Fruit fly (Drosophila melanogaster) whole organism, embryonic: ENCODE results near the gene ph-p.

Experiments
- Abd-B ChIP-seq: fragments of 200-800 bp; sonication (Bioruptor generic); optimal IDR thresholded peaks from 2 replicates; lab custom pipeline; 2018; ENCODE audit warnings: missing biosample characterization, mild to moderate bottlenecking, missing genetic modification characterization, moderate library complexity
- B-H1 ChIP-seq: fragments of 200-800 bp; sonication (Bioruptor generic); IDR thresholded peaks from 3 replicates; pipeline ENCODE4 v1.3.6; 2022; ENCODE audit warnings: missing biosample characterization, missing genetic modification characterization
- CG11093 ChIP-seq: fragments of 200-800 bp; sonication (Bioruptor generic); IDR thresholded peaks from 3 replicates; pipeline ENCODE4 v1.3.6; 2022; ENCODE audit warnings: missing biosample characterization, missing genetic modification characterization
- CG11398 ChIP-seq: fragments of 200-800 bp; sonication (Bioruptor generic); optimal IDR thresholded peaks from 2 replicates; lab custom pipeline; 2016; ENCODE audit warnings: missing biosample characterization, missing genetic modification characterization
- CG11695 ChIP-seq: fragments of 200-800 bp; sonication (Bioruptor generic); IDR thresholded peaks from 3 replicates; pipeline ENCODE4 v1.3.6; 2022; ENCODE audit warnings: missing biosample characterization, missing genetic modification characterization
- CG12299 ChIP-seq: fragments of 200-800 bp; sonication (Bioruptor generic); optimal IDR thresholded peaks from 2 replicates; lab custom pipeline; 2018; ENCODE audit warnings: missing biosample characterization, mild to moderate bottlenecking, missing genetic modification characterization
- CG13123 ChIP-seq: fragments of 200-800 bp; sonication (Bioruptor generic); optimal IDR thresholded peaks from 2 replicates; lab custom pipeline; 2016; ENCODE audit warnings: missing biosample characterization, missing genetic modification characterization
- CG13624 ChIP-seq: fragments of 200-800 bp; sonication (Bioruptor generic); optimal IDR thresholded peaks from 2 replicates; lab custom pipeline; 2016; ENCODE audit warnings: missing biosample characterization, missing genetic modification characterization
- CG17359 ChIP-seq: fragments of 200-800 bp; sonication (Bioruptor generic); optimal IDR thresholded peaks from 3 replicates; lab custom pipeline; 2018; ENCODE audit warnings: missing biosample characterization, mild to moderate bottlenecking, missing genetic modification characterization, moderate library complexity
- CG17361 ChIP-seq: fragments of 200-800 bp; sonication (Bioruptor generic); IDR thresholded peaks from 3 replicates; pipeline ENCODE4 v1.3.6; 2022; ENCODE audit warnings: missing biosample characterization, missing genetic modification characterization
- CG2129 ChIP-seq: fragments of 200-800 bp; sonication (Bioruptor generic); IDR thresholded peaks from 2 replicates; pipeline ENCODE4 v1.3.6; 2022; ENCODE audit warnings: missing biosample characterization, missing genetic modification characterization; ENCODE audit not compliant: partially characterized antibody
- CG30020 ChIP-seq: fragments of 200-800 bp; optimal IDR thresholded peaks from 2 replicates; lab custom pipeline; 2019; ENCODE audit warnings: missing biosample characterization, mild to moderate bottlenecking, missing genetic modification characterization, moderate library complexity
- CG30431 ChIP-seq: fragments of 200-800 bp; sonication (Bioruptor generic); optimal IDR thresholded peaks from 2 replicates; lab custom pipeline; 2017; ENCODE audit warnings: missing biosample characterization, missing genetic modification characterization
- CG31224 ChIP-seq: fragments of 200-800 bp; sonication (Bioruptor generic); IDR thresholded peaks from 2 replicates; pipeline ENCODE4 v1.3.6; 2022; ENCODE audit warnings: missing biosample characterization, missing genetic modification characterization
- CG32532 ChIP-seq: fragments of 200-800 bp; sonication (Bioruptor generic); IDR thresholded peaks from 2 replicates; pipeline ENCODE4 v1.3.6; 2022; ENCODE audit warnings: missing biosample characterization, missing genetic modification characterization
- CG32767 ChIP-seq: fragments of 200-800 bp; sonication (Bioruptor generic); IDR thresholded peaks from 2 replicates; pipeline ENCODE4 v1.3.6; 2022; ENCODE audit warnings: missing biosample characterization, missing genetic modification characterization
- CG3407 ChIP-seq: fragments of 200-800 bp; sonication (Bioruptor generic); optimal IDR thresholded peaks from 2 replicates; lab custom pipeline; 2018; ENCODE audit warnings: missing biosample characterization, mild to moderate bottlenecking, missing genetic modification characterization
- CG34376 ChIP-seq: fragments of 200-800 bp; sonication (Bioruptor generic); optimal IDR thresholded peaks from 2 replicates; lab custom pipeline; 2018; ENCODE audit warnings: missing biosample characterization, mild to moderate bottlenecking, missing genetic modification characterization
- CG3995 ChIP-seq: fragments of 200-800 bp; sonication (Bioruptor generic); optimal IDR thresholded peaks from 3 replicates; lab custom pipeline; 2016; ENCODE audit warnings: missing biosample characterization, missing genetic modification characterization
- CG7928 ChIP-seq: fragments of 200-800 bp; sonication (Bioruptor generic); optimal IDR thresholded peaks from 2 replicates; lab custom pipeline; 2017; ENCODE audit warnings: missing biosample characterization, mild to moderate bottlenecking, missing genetic modification characterization
- CG8388 ChIP-seq: fragments of 200-800 bp; sonication (Bioruptor generic); optimal IDR thresholded peaks from 2 replicates; lab custom pipeline; 2019; ENCODE audit warnings: missing biosample characterization, mild to moderate bottlenecking, missing genetic modification characterization, moderate library complexity
- CG8924 ChIP-seq: fragments of 200-800 bp; optimal IDR thresholded peaks from 3 replicates; lab custom pipeline; 2019; ENCODE audit warnings: missing biosample characterization, mild to moderate bottlenecking, missing genetic modification characterization, moderate library complexity
- CG9876 ChIP-seq: fragments of 200-800 bp; sonication (Bioruptor generic); optimal IDR thresholded peaks from 2 replicates; lab custom pipeline; 2016; ENCODE audit warnings: missing biosample characterization, missing genetic modification characterization
- Dll ChIP-seq: fragments of 200-800 bp; sonication (Bioruptor generic); IDR thresholded peaks from 4 replicates; pipeline ENCODE4 v1.3.6; 2022; ENCODE audit warnings: missing biosample characterization, missing genetic modification characterization; ENCODE audit not compliant: partially characterized antibody
- Doc3 ChIP-seq: fragments of 200-800 bp; sonication (Bioruptor generic); IDR thresholded peaks from 3 replicates; pipeline ENCODE4 v1.3.6; 2022; ENCODE audit warnings: missing biosample characterization, missing genetic modification characterization; ENCODE audit not compliant: partially characterized antibody
- H2.0 ChIP-seq: fragments of 200-800 bp; sonication (Bioruptor generic); IDR thresholded peaks from 2 replicates; pipeline ENCODE4 v1.3.6; 2022; ENCODE audit warnings: missing biosample characterization, missing genetic modification characterization
- HHEX ChIP-seq: fragments of 200-800 bp; sonication (Bioruptor generic); optimal IDR thresholded peaks from 3 replicates; lab custom pipeline; 2017; ENCODE audit warnings: missing biosample characterization, mild to moderate bottlenecking, missing genetic modification characterization, missing genetic modification reagents
- Hr78 ChIP-seq, 2 experiments: fragments of 200-800 bp in 1 of 2; fragments of >200 bp in 1 of 2; sonication (Bioruptor generic) in 1 of 2; optimal IDR thresholded peaks; 2 replicates each; lab custom pipeline; 2017 to 2019; ENCODE audit warnings: missing biosample characterization in 2 of 2, missing genetic modification characterization in 2 of 2, mild to moderate bottlenecking in 1 of 2, moderate library complexity in 1 of 2
- Mad ChIP-seq: fragments of 200-800 bp; sonication (Bioruptor generic); optimal IDR thresholded peaks from 2 replicates; lab custom pipeline; 2016; ENCODE audit warnings: missing biosample characterization, missing genetic modification characterization
- Mrtf ChIP-seq: fragments of 200-800 bp; sonication (Bioruptor generic); IDR thresholded peaks from 3 replicates; pipeline ENCODE4 v1.3.6; 2022; ENCODE audit warnings: missing biosample characterization, missing genetic modification characterization
- Usf ChIP-seq: fragments of 200-800 bp; sonication (Bioruptor generic); optimal IDR thresholded peaks from 2 replicates; lab custom pipeline; 2017; ENCODE audit warnings: missing genotype, missing biosample characterization, missing genetic modification characterization
- al ChIP-seq: fragments of 200-800 bp; sonication (Bioruptor generic); IDR thresholded peaks from 2 replicates; pipeline ENCODE4 v1.3.6; 2022; ENCODE audit warnings: missing biosample characterization, missing genetic modification characterization
- bowl ChIP-seq: fragments of 200-800 bp; sonication (Bioruptor generic); IDR thresholded peaks from 2 replicates; pipeline ENCODE4 v1.3.6; 2022; ENCODE audit warnings: missing biosample characterization, missing genetic modification characterization
- ewg ChIP-seq: fragments of 200-800 bp; sonication (Bioruptor generic); optimal IDR thresholded peaks from 3 replicates; lab custom pipeline; 2017; ENCODE audit warnings: mild to moderate bottlenecking, missing biosample characterization, missing genetic modification reagents, missing genetic modification characterization
- fd3F ChIP-seq: fragments of 200-800 bp; sonication (Bioruptor generic); optimal IDR thresholded peaks from 2 replicates; lab custom pipeline; 2018; ENCODE audit warnings: missing biosample characterization, mild to moderate bottlenecking, missing genetic modification characterization, moderate library complexity
- hb ChIP-seq: fragments of 200-800 bp; sonication (Bioruptor generic); IDR thresholded peaks from 3 replicates; pipeline ENCODE4 v1.3.6; 2022; ENCODE audit warnings: missing biosample characterization, missing genetic modification characterization; ENCODE audit not compliant: partially characterized antibody
- hbn ChIP-seq: fragments of 200-800 bp; sonication (Bioruptor generic); IDR thresholded peaks from 2 replicates; pipeline ENCODE4 v1.3.6; 2022; ENCODE audit warnings: missing biosample characterization, missing genetic modification characterization; ENCODE audit not compliant: partially characterized antibody
- insv ChIP-seq, 2 experiments: fragments of 200-800 bp; sonication (Bioruptor generic); optimal IDR thresholded peaks; 3 replicates each; lab custom pipeline; 2016 to 2018; ENCODE audit warnings: missing biosample characterization in 2 of 2, missing genetic modification characterization in 2 of 2
- inv ChIP-seq: fragments of 200-800 bp; sonication (Bioruptor generic); IDR thresholded peaks from 2 replicates; pipeline ENCODE4 v1.3.6; 2022; ENCODE audit warnings: missing biosample characterization, missing genetic modification characterization; ENCODE audit not compliant: partially characterized antibody
- kni ChIP-seq: fragments of 200-800 bp; sonication (Bioruptor generic); optimal IDR thresholded peaks from 3 replicates; lab custom pipeline; 2017; ENCODE audit warnings: mild to moderate bottlenecking, missing biosample characterization, missing genetic modification reagents, missing genetic modification characterization
- lola ChIP-seq, 3 experiments: fragments of >200 bp in 2 of 3; fragments of 200-800 bp in 1 of 3; sonication (Bioruptor generic) in 1 of 3; optimal IDR thresholded peaks; 2 replicates each; lab custom pipeline; 2017 to 2019; ENCODE audit warnings: missing biosample characterization in 3 of 3, missing genetic modification characterization in 3 of 3, mild to moderate bottlenecking in 1 of 3, moderate library complexity in 1 of 3
- luna ChIP-seq: fragments of 200-800 bp; sonication (Bioruptor generic); optimal IDR thresholded peaks from 2 replicates; lab custom pipeline; 2016; ENCODE audit warnings: missing biosample characterization, missing genetic modification characterization
- phol ChIP-seq: fragments of 200-800 bp; sonication (Bioruptor generic); optimal IDR thresholded peaks from 3 replicates; lab custom pipeline; 2018; ENCODE audit warnings: missing biosample characterization, mild to moderate bottlenecking, missing genetic modification characterization, moderate library complexity
- ranshi ChIP-seq: fragments of 200-800 bp; sonication (Bioruptor generic); IDR thresholded peaks from 2 replicates; pipeline ENCODE4 v1.3.6; 2022; ENCODE audit warnings: missing biosample characterization, missing genetic modification characterization
- run ChIP-seq: fragments of 200-800 bp; sonication (Bioruptor generic); optimal IDR thresholded peaks from 3 replicates; lab custom pipeline; 2018; ENCODE audit warnings: missing biosample characterization, mild to moderate bottlenecking, missing genetic modification characterization
- stwl ChIP-seq: fragments of 200-800 bp; sonication (Bioruptor generic); optimal IDR thresholded peaks from 3 replicates; lab custom pipeline; 2018; ENCODE audit warnings: missing biosample characterization, mild to moderate bottlenecking, missing genetic modification characterization, moderate library complexity
- tna ChIP-seq: fragments of 200-800 bp; sonication (Bioruptor generic); IDR thresholded peaks from 2 replicates; pipeline ENCODE4 v1.3.6; 2022; ENCODE audit warnings: missing biosample characterization, missing genetic modification characterization; ENCODE audit not compliant: partially characterized antibody

The ph-p gene

DNA sequence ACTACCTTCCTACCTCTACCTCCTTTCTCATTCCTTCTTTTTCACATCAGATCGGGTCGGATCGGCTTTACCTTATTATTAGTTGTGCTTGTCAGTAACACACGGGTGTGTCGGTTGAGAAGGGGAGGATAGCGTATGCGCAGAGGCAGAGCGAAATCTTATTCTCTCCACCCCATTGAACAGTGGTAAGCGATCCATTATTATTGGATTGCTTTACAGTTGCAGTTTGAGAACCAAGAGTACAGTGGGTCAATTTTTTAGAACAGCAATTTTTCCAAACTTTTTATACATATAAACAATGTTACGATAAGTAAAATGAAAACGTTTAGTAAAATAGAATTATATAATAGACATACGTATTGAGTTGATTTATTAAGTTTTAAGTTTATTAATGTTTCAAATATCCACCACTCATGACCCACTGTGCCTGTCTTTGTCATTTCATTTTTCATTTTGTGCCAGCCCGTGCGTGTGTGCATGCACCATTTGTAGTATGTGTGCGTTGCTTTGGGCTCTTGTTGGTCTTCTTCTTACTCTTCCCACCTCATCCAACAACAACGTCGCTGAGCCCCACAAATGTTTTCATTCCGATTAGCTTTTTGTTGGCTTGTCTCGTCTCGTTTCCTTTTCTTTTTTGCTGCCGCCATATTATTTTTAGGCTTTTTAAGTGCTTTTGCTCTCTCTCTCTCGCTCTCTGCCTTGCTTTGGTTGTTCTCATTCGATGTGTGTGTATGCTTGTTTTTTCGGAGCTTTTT is 407 bp downstream of the ph-p start (continued):
- TF ChIP-seq CG3407 (GFP tag; lab: Kevin White, UChicago) (peak; percentile 98), hb (GFP tag; lab: Robert Waterston, UW) (peak; percentile 79), phol (tag; lab: Kevin White, UChicago) (peak; percentile 99), Usf (peak; percentile 98), CG8924 (tag; lab: Kevin White, UChicago) (peak; percentile 99), stwl (peak; percentile 87), kni (GFP tag; lab: Kevin White, UChicago) (peak; percentile 94), CG17361 (GFP tag; lab: Robert Waterston, UW) (peak; percentile 96), CG9876 (GFP tag; lab: Kevin White, UChicago) (peak; percentile 62), B-H1 (GFP tag; lab: Robert Waterston, UW) (peak; percentile 98), CG13123 (GFP tag; lab: Kevin White, UChicago) (peak; percentile 97), run (tag; lab: Kevin White, UChicago) (peak; percentile 99), CG17359 (tag; lab: Kevin White, UChicago) (peak; percentile 99), CG2129 (GFP tag; lab: Robert Waterston, UW) (no peak), al (GFP tag; lab: Robert Waterston, UW) (peak; percentile 99), CG13624 (GFP tag; lab: Kevin White, UChicago) (peak; percentile 69), CG11695 (GFP tag; lab: Robert Waterston, UW) (peak; percentile 100), hbn (GFP tag; lab: Robert Waterston, UW) (peak; percentile 15; the same call in 1 of the 2 replicates), inv (GFP tag; lab: Robert Waterston, UW) (peak; percentile 66), CG12299 (tag; lab: Kevin White, UChicago) (peak; percentile 99), HHEX (peak; percentile 99), Mad (GFP tag; lab: Kevin White, UChicago) (peak; percentile 95), CG3995 (GFP tag; lab: Kevin White, UChicago) (peak; percentile 86), bowl (GFP tag; lab: Robert Waterston, UW) (peak; percentile 96), CG7928 (GFP tag; lab: Kevin White, UChicago) (peak; percentile 84), fd3F (GFP tag; lab: Kevin White, UChicago) (peak; percentile 99), CG32532 (GFP tag; lab: Robert Waterston, UW) (peak; percentile 99), Doc3 (GFP tag; lab: Robert Waterston, UW) (no peak), ewg (peak; percentile 96), CG34376 (GFP tag; lab: Kevin White, UChicago) (peak; percentile 99), CG31224 (GFP tag; lab: Robert Waterston, UW) (peak; percentile 97), insv (GFP tag; optimal IDR thresholded peaks at IDR 0.05; lab: Kevin White, UChicago) (peak; percentile 60 to 84), tna (GFP tag; lab: Robert Waterston, UW) (peak; percentile 66; the same call in 1 of the 2 replicates), H2.0 (GFP tag; lab: Robert Waterston, UW) (peak; percentile 98), ranshi (peak; percentile 98), CG30431 (GFP tag; lab: Kevin White, UChicago) (peak; percentile 98), Dll (GFP tag; lab: Robert Waterston, UW) (peak; percentile 48; the same call in 3 of the 4 replicates), Hr78 (GFP tag; optimal IDR thresholded peaks at IDR 0.05; lab: Kevin White, UChicago) (peak in 1 of 2 experiments; percentile 67), Mrtf (GFP tag; lab: Robert Waterston, UW) (peak; percentile 98), luna (GFP tag; lab: Kevin White, UChicago) (peak; percentile 69), CG30020 (tag; lab: Kevin White, UChicago) (peak; percentile 84), CG32767 (GFP tag; lab: Robert Waterston, UW) (peak; percentile 96), Abd-B (GFP tag; lab: Kevin White, UChicago) (peak; percentile 99), CG11093 (peak; percentile 99), lola (GFP tag; optimal IDR thresholded peaks at IDR 0.05; lab: Kevin White, UChicago) (peak in 1 of 3 experiments; percentile 99), CG11398 (GFP tag; lab: Kevin White, UChicago) (peak; percentile 67), CG8388 (GFP tag; lab: Kevin White, UChicago) (peak; percentile 99)
